Fruit fly (Drosophila melanogaster) whole organism, embryonic: ENCODE results near the gene Alh.

ENCODE experiments used
- Abd-B ChIP-seq: fragments of 200-800 bp; sonication (Bioruptor generic); optimal IDR thresholded peaks from 2 replicates; lab custom pipeline; 2018; ENCODE audit warnings: missing biosample characterization, mild to moderate bottlenecking, missing genetic modification characterization, moderate library complexity
- Adf1 ChIP-seq: fragments of 200-800 bp; sonication (Bioruptor generic); IDR thresholded peaks from 2 replicates; pipeline ENCODE4 v1.3.6; 2022; ENCODE audit warnings: missing biosample characterization, missing genetic modification characterization
- Bteb2 ChIP-seq: fragments of 200-800 bp; sonication (Bioruptor generic); optimal IDR thresholded peaks from 2 replicates; lab custom pipeline; 2016; ENCODE audit warnings: missing biosample characterization, missing genetic modification characterization
- CG10565 ChIP-seq: fragments of 200-800 bp; sonication (Bioruptor generic); optimal IDR thresholded peaks from 3 replicates; lab custom pipeline; 2016; ENCODE audit warnings: missing biosample characterization, mild to moderate bottlenecking, missing genetic modification characterization
- CG12071 ChIP-seq: fragments of 200-800 bp; sonication (Bioruptor generic); optimal IDR thresholded peaks from 3 replicates; lab custom pipeline; 2018; ENCODE audit warnings: missing biosample characterization, mild to moderate bottlenecking, missing genetic modification characterization
- CG1233 ChIP-seq: fragments of 200-800 bp; sonication (Bioruptor generic); optimal IDR thresholded peaks from 4 replicates; lab custom pipeline; 2018; ENCODE audit warnings: missing biosample characterization, mild to moderate bottlenecking, missing genetic modification characterization
- CG14014 ChIP-seq: fragments of 200-800 bp; sonication (Bioruptor generic); IDR thresholded peaks from 2 replicates; pipeline ENCODE4 v1.3.6; 2022; ENCODE audit warnings: missing biosample characterization, missing genetic modification characterization
- CG14710 ChIP-seq: fragments of 200-800 bp; sonication (Bioruptor generic); optimal IDR thresholded peaks from 3 replicates; lab custom pipeline; 2019; ENCODE audit warnings: missing biosample characterization, mild to moderate bottlenecking, missing genetic modification characterization, moderate library complexity
- CG1529 ChIP-seq: fragments of 200-800 bp; sonication (Bioruptor generic); optimal IDR thresholded peaks from 3 replicates; lab custom pipeline; 2018; ENCODE audit warnings: missing biosample characterization, missing genetic modification characterization
- CG15696 ChIP-seq: fragments of 200-800 bp; sonication (Bioruptor generic); optimal IDR thresholded peaks from 2 replicates; lab custom pipeline; 2019; ENCODE audit warnings: missing biosample characterization, mild to moderate bottlenecking, missing genetic modification characterization, moderate library complexity
- CG17829 ChIP-seq: fragments of 200-800 bp; optimal IDR thresholded peaks from 2 replicates; lab custom pipeline; 2019; ENCODE audit warnings: missing biosample characterization, mild to moderate bottlenecking, missing genetic modification characterization, moderate library complexity
- CG18599 ChIP-seq: fragments of 200-800 bp; sonication (Bioruptor generic); optimal IDR thresholded peaks from 3 replicates; lab custom pipeline; 2017; ENCODE audit warnings: missing biosample characterization, missing genetic modification characterization, mild to moderate bottlenecking, moderate library complexity, missing genetic modification reagents
- CG34422 ChIP-seq: fragments of 200-800 bp; sonication (Bioruptor generic); IDR thresholded peaks from 3 replicates; pipeline ENCODE4 v1.3.6; 2022; ENCODE audit warnings: missing biosample characterization, missing genetic modification characterization
- CG3847 ChIP-seq: fragments of 200-800 bp; sonication (Bioruptor generic); IDR thresholded peaks from 2 replicates; pipeline ENCODE4 v1.3.6; 2022; ENCODE audit warnings: missing biosample characterization, missing genetic modification characterization
- CG3995 ChIP-seq: fragments of 200-800 bp; sonication (Bioruptor generic); optimal IDR thresholded peaks from 3 replicates; lab custom pipeline; 2016; ENCODE audit warnings: missing biosample characterization, missing genetic modification characterization
- CG4617 ChIP-seq: fragments of 200-800 bp; sonication (Bioruptor generic); optimal IDR thresholded peaks from 3 replicates; lab custom pipeline; 2016; ENCODE audit warnings: missing biosample characterization, missing genetic modification characterization, borderline replicate concordance
- CG6854 ChIP-seq: fragments of 200-800 bp; sonication (Bioruptor generic); optimal IDR thresholded peaks from 3 replicates; lab custom pipeline; 2017; ENCODE audit warnings: missing biosample characterization, mild to moderate bottlenecking, missing genetic modification characterization
- CG7839 ChIP-seq: fragments of 200-800 bp; sonication (Bioruptor generic); optimal IDR thresholded peaks from 3 replicates; lab custom pipeline; 2018; ENCODE audit warnings: missing biosample characterization, mild to moderate bottlenecking, missing genetic modification characterization, moderate library complexity
- CG8388 ChIP-seq: fragments of 200-800 bp; sonication (Bioruptor generic); optimal IDR thresholded peaks from 2 replicates; lab custom pipeline; 2019; ENCODE audit warnings: missing biosample characterization, mild to moderate bottlenecking, missing genetic modification characterization, moderate library complexity
- CrebB ChIP-seq: fragments of 200-800 bp; sonication (Bioruptor generic); optimal IDR thresholded peaks from 3 replicates; lab custom pipeline; 2018; ENCODE audit warnings: missing biosample characterization, mild to moderate bottlenecking, missing genetic modification characterization
- Deaf1 ChIP-seq: fragments of 200-800 bp; optimal IDR thresholded peaks from 3 replicates; lab custom pipeline; 2019; ENCODE audit warnings: missing biosample characterization, mild to moderate bottlenecking, missing genetic modification characterization, moderate library complexity
- Dfd ChIP-seq, 2 experiments: fragments of >200 bp; optimal IDR thresholded peaks; 2 replicates each; lab custom pipeline; 2017; ENCODE audit warnings: missing biosample characterization in 2 of 2, missing genetic modification characterization in 2 of 2
- Dp ChIP-seq: fragments of 200-800 bp; sonication (Bioruptor generic); optimal IDR thresholded peaks from 2 replicates; lab custom pipeline; 2018; ENCODE audit warnings: missing biosample characterization, mild to moderate bottlenecking, missing genetic modification characterization, moderate library complexity
- E2f2 ChIP-seq: fragments of 200-800 bp; sonication (Bioruptor generic); IDR thresholded peaks from 2 replicates; pipeline ENCODE4 v1.3.6; 2022; ENCODE audit warnings: missing biosample characterization, missing genetic modification characterization
- Elba2 ChIP-seq: fragments of 200-800 bp; sonication (Bioruptor generic); optimal IDR thresholded peaks from 3 replicates; lab custom pipeline; 2016; ENCODE audit warnings: missing biosample characterization, missing genetic modification characterization
- GATAe ChIP-seq: fragments of 200-800 bp; sonication (Bioruptor generic); conservative IDR thresholded peaks from 2 replicates; pipeline ENCODE4 v1.3.6; 2022; ENCODE audit warnings: missing biosample characterization, missing genetic modification characterization
- H15 ChIP-seq: fragments of 200-800 bp; sonication (Bioruptor generic); IDR thresholded peaks from 3 replicates; pipeline ENCODE4 v1.3.6; 2022; ENCODE audit warnings: missing biosample characterization, missing genetic modification characterization
- Hand ChIP-seq: fragments of 200-800 bp; sonication (Bioruptor generic); optimal IDR thresholded peaks from 2 replicates; lab custom pipeline; 2017; ENCODE audit warnings: mild to moderate bottlenecking, missing biosample characterization, missing genetic modification reagents, missing genetic modification characterization
- Med ChIP-seq: fragments of 200-800 bp; sonication (Bioruptor generic); peaks from one replicate; lab custom pipeline; 2016; ENCODE audit warnings: missing biosample characterization, missing genetic modification characterization, mild to moderate bottlenecking, inconsistent platforms, moderate library complexity
- NC2β ChIP-seq: fragments of 200-800 bp; sonication (Bioruptor generic); optimal IDR thresholded peaks from 2 replicates; lab custom pipeline; 2016; ENCODE audit warnings: missing biosample characterization, missing genetic modification characterization
- NFAT ChIP-seq: fragments of 200-800 bp; sonication (Bioruptor generic); IDR thresholded peaks from 2 replicates; pipeline ENCODE4 v1.3.6; 2022; ENCODE audit warnings: missing biosample characterization, missing genetic modification characterization
- Spps ChIP-seq: fragments of 200-800 bp; sonication (Bioruptor generic); optimal IDR thresholded peaks from 2 replicates; lab custom pipeline; 2018; ENCODE audit warnings: missing biosample characterization, mild to moderate bottlenecking, missing genetic modification characterization
- Ssrp ChIP-seq: fragments of 200-800 bp; sonication (Bioruptor generic); optimal IDR thresholded peaks from 2 replicates; lab custom pipeline; 2018; ENCODE audit warnings: missing biosample characterization, mild to moderate bottlenecking, missing genetic modification characterization, moderate library complexity
- Trl ChIP-seq, 3 experiments: fragments of >200 bp in 2 of 3; fragments of 200-800 bp in 1 of 3; sonication (Bioruptor generic) in 1 of 3; optimal IDR thresholded peaks; 2 replicates in 1 of 3; 3 replicates in 2 of 3; lab custom pipeline; 2016 to 2017; ENCODE audit warnings: missing biosample characterization in 1 of 3, missing genetic modification characterization in 1 of 3
- ase ChIP-seq: fragments of 200-800 bp; sonication (Bioruptor generic); IDR thresholded peaks from 3 replicates; pipeline ENCODE4 v1.3.6; 2022; ENCODE audit warnings: missing biosample characterization, missing genetic modification characterization
- ci ChIP-seq: fragments of 200-800 bp; sonication (Bioruptor generic); IDR thresholded peaks from 3 replicates; pipeline ENCODE4 v1.3.6; 2022; ENCODE audit warnings: missing biosample characterization, missing genetic modification characterization
- fd64A ChIP-seq: fragments of 200-800 bp; sonication (Bioruptor generic); optimal IDR thresholded peaks from 3 replicates; lab custom pipeline; 2018; ENCODE audit warnings: missing biosample characterization, mild to moderate bottlenecking, missing genetic modification characterization
- gsb-n ChIP-seq: fragments of 200-800 bp; sonication (Bioruptor generic); optimal IDR thresholded peaks from 3 replicates; lab custom pipeline; 2018; ENCODE audit warnings: missing biosample characterization, mild to moderate bottlenecking, missing genetic modification characterization
- jumu ChIP-seq: fragments of 200-800 bp; sonication (Bioruptor generic); optimal IDR thresholded peaks from 3 replicates; lab custom pipeline; 2016; ENCODE audit warnings: missing biosample characterization, missing genetic modification characterization
- ken ChIP-seq: fragments of 200-800 bp; sonication (Bioruptor generic); IDR thresholded peaks from 3 replicates; pipeline ENCODE4 v1.3.6; 2022; ENCODE audit warnings: missing biosample characterization, missing genetic modification characterization
- maf-S ChIP-seq: fragments of 200-800 bp; sonication (Bioruptor generic); optimal IDR thresholded peaks from 2 replicates; lab custom pipeline; 2016; ENCODE audit warnings: missing biosample characterization, missing genetic modification characterization
- nerfin-2 ChIP-seq: fragments of 200-800 bp; sonication (Bioruptor generic); IDR thresholded peaks from 2 replicates; pipeline ENCODE4 v1.3.6; 2022; ENCODE audit warnings: missing biosample characterization, missing genetic modification characterization; ENCODE audit not compliant: partially characterized antibody
- nmo ChIP-seq: fragments of 200-800 bp; sonication (Bioruptor generic); optimal IDR thresholded peaks from 2 replicates; lab custom pipeline; 2018; ENCODE audit warnings: missing biosample characterization, mild to moderate bottlenecking, missing genetic modification characterization, moderate library complexity
- pros ChIP-seq: fragments of 200-800 bp; sonication (Bioruptor generic); optimal IDR thresholded peaks from 3 replicates; lab custom pipeline; 2019; ENCODE audit warnings: missing biosample characterization, mild to moderate bottlenecking, missing genetic modification characterization, moderate library complexity
- tgo ChIP-seq: fragments of 200-800 bp; sonication (Bioruptor generic); IDR thresholded peaks from 3 replicates; pipeline ENCODE4 v1.3.6; 2022; ENCODE audit warnings: missing biosample characterization, missing genetic modification characterization
- toy ChIP-seq: fragments of 200-800 bp; sonication (Bioruptor generic); IDR thresholded peaks from 2 replicates; pipeline ENCODE4 v1.3.6; 2022; ENCODE audit warnings: missing biosample characterization, missing genetic modification characterization
- twi ChIP-seq: fragments of 200-800 bp; optimal IDR thresholded peaks from 2 replicates; lab custom pipeline; 2019; ENCODE audit warnings: missing biosample characterization, mild to moderate bottlenecking, missing genetic modification characterization, moderate library complexity
- unpg ChIP-seq: fragments of 200-800 bp; sonication (Bioruptor generic); optimal IDR thresholded peaks from 3 replicates; lab custom pipeline; 2018; ENCODE audit warnings: missing biosample characterization, mild to moderate bottlenecking, missing genetic modification characterization, moderate library complexity
- wor ChIP-seq: fragments of 200-800 bp; sonication (Bioruptor generic); IDR thresholded peaks from 2 replicates; pipeline ENCODE4 v1.3.6; 2022; ENCODE audit warnings: missing biosample characterization, missing genetic modification characterization
- zen2 ChIP-seq: fragments of 200-800 bp; sonication (Bioruptor generic); IDR thresholded peaks from 3 replicates; pipeline ENCODE4 v1.3.6; 2022; ENCODE audit warnings: missing biosample characterization, missing genetic modification characterization; ENCODE audit not compliant: partially characterized antibody

The Alh gene

DNA sequence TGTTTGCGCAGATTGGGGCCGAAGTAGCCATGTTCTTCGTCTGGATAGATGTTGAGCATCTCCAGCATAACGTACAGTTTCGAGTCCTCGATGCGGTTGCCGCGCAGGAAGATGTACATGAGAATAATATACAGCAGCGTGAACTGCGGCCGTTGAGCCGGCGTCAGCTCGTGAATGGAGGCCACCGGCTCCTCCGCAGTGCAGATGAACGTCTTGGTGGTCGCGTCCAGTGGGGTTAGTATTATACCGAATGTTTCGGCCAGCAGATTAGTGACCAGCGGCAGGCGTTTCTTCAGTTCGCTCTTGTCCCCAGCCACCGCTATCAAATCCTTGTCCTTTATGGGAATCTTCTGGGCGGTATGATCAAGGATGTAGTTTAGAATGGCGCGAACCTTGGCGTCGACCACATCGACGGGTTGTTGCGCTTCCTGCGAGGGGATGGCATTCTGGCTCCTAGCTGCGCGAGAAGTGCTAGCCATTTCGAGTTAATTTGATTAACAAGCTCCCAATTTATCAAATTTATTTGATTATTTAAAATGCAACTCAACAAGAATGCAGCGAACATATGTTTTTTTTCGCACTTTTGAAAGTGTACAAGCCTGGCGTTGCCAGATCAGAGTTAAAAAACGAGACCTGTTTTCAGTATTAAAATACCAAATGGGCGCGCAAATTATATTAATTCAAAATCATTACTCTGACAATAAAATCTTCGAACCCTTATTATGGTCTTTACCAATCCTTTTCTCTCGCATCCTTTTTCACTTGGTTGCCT is 30.8 kb upstream of the Alh start, which contains the start of gene MAGE:
TSS of gene MAGE (minus strand) at position 595 of the 772 bp plus-strand sequence.
- TF ChIP-seq Ssrp (tag; lab: Kevin White, UChicago) (no peak), CG8388 (GFP tag; lab: Kevin White, UChicago) (no peak), Adf1 (GFP tag; lab: Robert Waterston, UW) (no peak), Bteb2 (no peak), NFAT (no peak), maf-S (GFP tag; lab: Kevin White, UChicago) (no peak), ken (GFP tag; lab: Robert Waterston, UW) (no peak), CG12071 (GFP tag; lab: Kevin White, UChicago) (no peak), CG6854 (GFP tag; lab: Kevin White, UChicago) (no peak), CrebB (tag; lab: Kevin White, UChicago) (no peak), gsb-n (tag; lab: Kevin White, UChicago) (no peak), CG1529 (no peak), fd64A (GFP tag; lab: Kevin White, UChicago) (no peak), Abd-B (GFP tag; lab: Kevin White, UChicago) (no peak), E2f2 (GFP tag; lab: Robert Waterston, UW) (peak; percentile 96), CG3847 (GFP tag; lab: Robert Waterston, UW) (no peak), NC2β (GFP tag; lab: Kevin White, UChicago) (no peak), Trl (optimal IDR thresholded peaks at IDR 0.05; lab: Kevin White, UChicago) (no peak), Trl (GFP tag; optimal IDR thresholded peaks at IDR 0.05; lab: Kevin White, UChicago) (no peak), CG3995 (GFP tag; lab: Kevin White, UChicago) (no peak), Deaf1 (tag; lab: Kevin White, UChicago) (no peak), ci (GFP tag; lab: Robert Waterston, UW) (no peak), GATAe (GFP tag; lab: Robert Waterston, UW) (no peak), jumu (GFP tag; lab: Kevin White, UChicago) (no peak), Med (GFP tag; lab: Kevin White, UChicago) (peak; percentile 66), CG14710 (tag; lab: Kevin White, UChicago) (peak; percentile 28), pros (GFP tag; lab: Kevin White, UChicago) (no peak), CG4617 (GFP tag; lab: Kevin White, UChicago) (no peak), CG18599 (GFP tag; lab: Kevin White, UChicago) (no peak), Dp (GFP tag; lab: Kevin White, UChicago) (peak; percentile 92), tgo (no peak), nerfin-2 (GFP tag; lab: Robert Waterston, UW) (no peak), wor (no peak), Hand (GFP tag; lab: Kevin White, UChicago) (no peak), unpg (GFP tag; lab: Kevin White, UChicago) (no peak), Dfd (GFP tag; optimal IDR thresholded peaks at IDR 0.05; lab: Kevin White, UChicago) (no peak), zen2 (no peak), nmo (no peak), ase (GFP tag; lab: Robert Waterston, UW) (no peak), twi (tag; lab: Kevin White, UChicago) (peak; percentile 54), CG10565 (GFP tag; lab: Kevin White, UChicago) (no peak), toy (GFP tag; lab: Robert Waterston, UW) (no peak), CG1233 (GFP tag; lab: Kevin White, UChicago) (no peak), CG34422 (GFP tag; lab: Robert Waterston, UW) (no peak), Spps (no peak), CG14014 (GFP tag; lab: Robert Waterston, UW) (no peak), H15 (no peak), CG17829 (tag; lab: Kevin White, UChicago) (no peak), CG15696 (tag; lab: Kevin White, UChicago) (no peak), Elba2 (GFP tag; lab: Kevin White, UChicago) (no peak), CG7839 (tag; lab: Kevin White, UChicago) (no peak)
